Fruit fly (Drosophila melanogaster): ENCODE measurements around the gene CG14710.
A peak's percentile ranks its signal among the peaks of the same experiment; 100 is the strongest.

CG14710 gene

dm6 chr3R:11655873-11656374, 36.0 kb downstream of the CG14710 start, which contains the start of gene CG42327 (continued):
- TF ChIP-seq CG12769 (tag; optimal IDR thresholded peaks at IDR 0.05) (peak; percentile 89), Rx (GFP tag; IDR thresholded peaks at IDR 0.05) (peak; percentile 94), chinmo (GFP tag; IDR thresholded peaks at IDR 0.05; ENCODE audit: partially characterized antibody) (peak; percentile 86; the same call in 2 of the 4 replicates), HHEX (GFP tag; optimal IDR thresholded peaks at IDR 0.05) (peak; percentile 93), vnd (GFP tag; IDR thresholded peaks at IDR 0.05; ENCODE audit: partially characterized antibody) (no peak), bigmax (GFP tag; optimal IDR thresholded peaks at IDR 0.05) (peak; percentile 24), mirr (GFP tag; optimal IDR thresholded peaks at IDR 0.05) (peak; percentile 80), tup (GFP tag; optimal IDR thresholded peaks at IDR 0.05) (peak; percentile 83), twi (tag; optimal IDR thresholded peaks at IDR 0.05) (peak; percentile 72), CG6175 (GFP tag; IDR thresholded peaks at IDR 0.05) (peak; percentile 78; the same call in 2 of the 3 replicates), Ptx1 (GFP tag; IDR thresholded peaks at IDR 0.05) (peak; percentile 96), CG14667 (GFP tag; IDR thresholded peaks at IDR 0.05) (peak; percentile 92), CG7372 (GFP tag; IDR thresholded peaks at IDR 0.05) (peak; percentile 86), CG10147 (GFP tag; optimal IDR thresholded peaks at IDR 0.05) (peak; percentile 87), knrl (GFP tag; IDR thresholded peaks at IDR 0.05; ENCODE audit: partially characterized antibody) (no peak; the same call in 2 of the 3 replicates), CG2202 (tag; optimal IDR thresholded peaks at IDR 0.05) (peak; percentile 93), CG8290 (GFP tag; optimal IDR thresholded peaks at IDR 0.05) (peak; percentile 80), CG8290 (tag; optimal IDR thresholded peaks at IDR 0.05) (peak; percentile 23 to 74), CG17568 (GFP tag; optimal IDR thresholded peaks at IDR 0.05) (peak; percentile 92), nom (GFP tag; optimal IDR thresholded peaks at IDR 0.05) (peak; percentile 84), inv (GFP tag; IDR thresholded peaks at IDR 0.05; ENCODE audit: partially characterized antibody) (peak; percentile 16; the same call in 1 of the 2 replicates), gcm (GFP tag; optimal IDR thresholded peaks at IDR 0.05) (peak; percentile 96), croc (GFP tag; conservative IDR thresholded peaks at IDR 0.05) (peak; percentile 88), her (GFP tag; optimal IDR thresholded peaks at IDR 0.05) (peak; percentile 86), CG3847 (GFP tag; IDR thresholded peaks at IDR 0.05) (peak; percentile 87), CG7839 (tag; optimal IDR thresholded peaks at IDR 0.05) (peak; percentile 93), Six4 (GFP tag; optimal IDR thresholded peaks at IDR 0.05) (peak; percentile 88), Blimp-1 (GFP tag; optimal IDR thresholded peaks at IDR 0.05) (peak; percentile 97), CG1529 (GFP tag; optimal IDR thresholded peaks at IDR 0.05) (peak; percentile 92), CG13424 (tag; optimal IDR thresholded peaks at IDR 0.05) (peak; percentile 94), Max (GFP tag; optimal IDR thresholded peaks at IDR 0.05) (peak; percentile 91), D19A (tag; optimal IDR thresholded peaks at IDR 0.05) (peak; percentile 93), CG13123 (GFP tag; optimal IDR thresholded peaks at IDR 0.05) (peak; percentile 90), CG6272 (GFP tag; IDR thresholded peaks at IDR 0.05) (peak; percentile 93), br (optimal IDR thresholded peaks at IDR 0.05) (no peak), CG15269 (tag; optimal IDR thresholded peaks at IDR 0.05) (peak; percentile 94), CG13287 (GFP tag; IDR thresholded peaks at IDR 0.05; ENCODE audit: partially characterized antibody) (peak; percentile 59), CG18011 (GFP tag; optimal IDR thresholded peaks at IDR 0.05) (peak; percentile 76), CG11398 (GFP tag; optimal IDR thresholded peaks at IDR 0.05) (peak; percentile 16), Bteb2 (GFP tag; optimal IDR thresholded peaks at IDR 0.05) (peak; percentile 68), Vsx1 (GFP tag; optimal IDR thresholded peaks at IDR 0.05) (peak; percentile 91), Nf-YC (tag; optimal IDR thresholded peaks at IDR 0.05) (peak; percentile 75), sug (tag; optimal IDR thresholded peaks at IDR 0.05) (peak; percentile 69), pnt (GFP tag; optimal IDR thresholded peaks at IDR 0.05) (peak; percentile 77), Oli (tag; optimal IDR thresholded peaks at IDR 0.05) (peak; percentile 95), CG15479 (GFP tag; optimal IDR thresholded peaks at IDR 0.05) (peak; percentile 63), Asciz (GFP tag; optimal IDR thresholded peaks at IDR 0.05) (peak; percentile 96), CG5245 (GFP tag; optimal IDR thresholded peaks at IDR 0.05) (peak; percentile 88), Sox102F (GFP tag; optimal IDR thresholded peaks at IDR 0.05) (peak; percentile 97)
